Fruit fly (Drosophila melanogaster): Measurements from ENCODE around the gene CG18731.

CG18731 gene

DNA sequence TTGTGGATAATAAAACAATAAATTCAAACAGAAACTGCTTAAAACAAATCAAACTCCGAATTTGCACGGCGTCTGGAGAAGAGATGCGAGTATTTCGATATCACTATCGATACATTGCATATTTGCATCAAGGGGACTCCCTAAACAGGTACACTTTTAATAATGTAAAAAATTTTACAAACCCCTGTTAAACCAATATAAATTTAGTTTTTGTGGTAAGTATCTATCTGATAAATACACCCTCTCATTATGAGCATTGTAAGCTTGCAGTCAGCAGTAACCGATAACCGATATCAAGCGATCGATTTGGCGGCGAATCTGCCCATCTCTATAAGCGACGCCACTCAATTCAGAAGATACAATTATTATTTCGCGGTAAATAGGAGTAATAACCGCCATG lies 49.5 kb upstream of the CG18731 start, which contains the start of the genes Bub3 and Cap-D2 (continued):
- 0 out of 2 replicates have a peak, but pooled peaks have one; percentile 12 for TF ChIP-seq danr (GFP tag; IDR thresholded peaks at IDR 0.05)
- no peak for TF ChIP-seq nau (GFP tag; optimal IDR thresholded peaks at IDR 0.05)
- no peak for TF ChIP-seq ro (GFP tag; IDR thresholded peaks at IDR 0.05)
- TF ChIP-seq sc (optimal IDR thresholded peaks at IDR 0.05), result no peak
- peak; percentile 49 for TF ChIP-seq sc (GFP tag; optimal IDR thresholded peaks at IDR 0.05)
- peak; percentile 59 for TF ChIP-seq Lhr (GFP tag; optimal IDR thresholded peaks at IDR 0.05)
- TF ChIP-seq Asciz (GFP tag; optimal IDR thresholded peaks at IDR 0.05), result no peak
- TF ChIP-seq Doc3 (GFP tag; IDR thresholded peaks at IDR 0.05; ENCODE audit: partially characterized antibody), result peak; percentile 86
- TF ChIP-seq rib (GFP tag; IDR thresholded peaks at IDR 0.05), result peak; percentile 56; the same call in 1 of the 2 replicates
- TF ChIP-seq klu (GFP tag; IDR thresholded peaks at IDR 0.05), result no peak; the same call in 1 of the 2 replicates
- TF ChIP-seq CG7556 (GFP tag; optimal IDR thresholded peaks at IDR 0.05), result peak; percentile 40
- no peak for TF ChIP-seq gt (GFP tag; IDR thresholded peaks at IDR 0.05)
- peak; percentile 72 for TF ChIP-seq HLH54F (GFP tag; optimal IDR thresholded peaks at IDR 0.05)
- TF ChIP-seq CG10565 (GFP tag; optimal IDR thresholded peaks at IDR 0.05), result peak; percentile 19
- peak; percentile 60 for TF ChIP-seq Six4 (GFP tag; optimal IDR thresholded peaks at IDR 0.05)
- no peak for TF ChIP-seq CG6254 (GFP tag; optimal IDR thresholded peaks at IDR 0.05)
- peak; percentile 71 for TF ChIP-seq vfl (GFP tag; optimal IDR thresholded peaks at IDR 0.05)
- no peak for TF ChIP-seq CG1832 (GFP tag; optimal IDR thresholded peaks at IDR 0.05)
- peak; percentile 67; the same call in 1 of the 2 replicates for TF ChIP-seq CG1024 (GFP tag; IDR thresholded peaks at IDR 0.05)
- TF ChIP-seq CG11247 (GFP tag; IDR thresholded peaks at IDR 0.05), result 0 out of 2 replicates have a peak, but pooled peaks have one; percentile 21
- peak; percentile 51 for TF ChIP-seq CG12299 (tag; optimal IDR thresholded peaks at IDR 0.05)
- TF ChIP-seq CG6791 (GFP tag; IDR thresholded peaks at IDR 0.05; ENCODE audit: partially characterized antibody), result peak; percentile 75
- peak; percentile 31 for TF ChIP-seq CG9437 (GFP tag; optimal IDR thresholded peaks at IDR 0.05)
- TF ChIP-seq CG10654 (GFP tag; optimal IDR thresholded peaks at IDR 0.05), result peak; percentile 73
- TF ChIP-seq CHES-1-like (GFP tag; optimal IDR thresholded peaks at IDR 0.05), result peak; percentile 89
- TF ChIP-seq CG6765 (GFP tag; optimal IDR thresholded peaks at IDR 0.05), result peak; percentile 7
- TF ChIP-seq pnt (GFP tag; optimal IDR thresholded peaks at IDR 0.05), result peak; percentile 67
- TF ChIP-seq Bdp1 (GFP tag; optimal IDR thresholded peaks at IDR 0.05), result peak; percentile 58
- peak; percentile 23 for TF ChIP-seq Fer2 (tag; optimal IDR thresholded peaks at IDR 0.05)
- no peak for TF ChIP-seq CG10543 (GFP tag; optimal IDR thresholded peaks at IDR 0.05)
- peak; percentile 69 to 70 for TF ChIP-seq Pdp1 (GFP tag; optimal IDR thresholded peaks at IDR 0.05)
- peak; percentile 70 for TF ChIP-seq inv (GFP tag; IDR thresholded peaks at IDR 0.05; ENCODE audit: partially characterized antibody)
- peak; percentile 57; the same call in 1 of the 2 replicates for TF ChIP-seq CG32772 (GFP tag; IDR thresholded peaks at IDR 0.05)
- peak; percentile 83 for TF ChIP-seq lilli (GFP tag; optimal IDR thresholded peaks at IDR 0.05)
- peak; percentile 78 for TF ChIP-seq Max (GFP tag; optimal IDR thresholded peaks at IDR 0.05)
- TF ChIP-seq prd (optimal IDR thresholded peaks at IDR 0.05), result no peak
- TF ChIP-seq prd (GFP tag; IDR thresholded peaks at IDR 0.05), result peak; percentile 77
- no peak for TF ChIP-seq org-1 (GFP tag; optimal IDR thresholded peaks at IDR 0.05)
- TF ChIP-seq Meics (GFP tag; optimal IDR thresholded peaks at IDR 0.05), result peak; percentile 65
- TF ChIP-seq gcm (GFP tag; optimal IDR thresholded peaks at IDR 0.05), result peak; percentile 33
- peak; percentile 69 for TF ChIP-seq grau (tag; optimal IDR thresholded peaks at IDR 0.05)
- TF ChIP-seq pros (GFP tag; optimal IDR thresholded peaks at IDR 0.05), result no peak
- peak; percentile 3 for TF ChIP-seq CG3995 (GFP tag; optimal IDR thresholded peaks at IDR 0.05)
- peak; percentile 59 for TF ChIP-seq Bgb (GFP tag; IDR thresholded peaks at IDR 0.05; ENCODE audit: partially characterized antibody)
- peak; percentile 41 for TF ChIP-seq ERR (GFP tag; optimal IDR thresholded peaks at IDR 0.05)
- no peak for TF ChIP-seq CG5180 (GFP tag; optimal IDR thresholded peaks at IDR 0.05)
- peak; percentile 4 for TF ChIP-seq Sry-β (GFP tag; optimal IDR thresholded peaks at IDR 0.05)
- TF ChIP-seq Dfd (GFP tag; optimal IDR thresholded peaks at IDR 0.05), result no peak
- TF ChIP-seq Hmx (GFP tag; optimal IDR thresholded peaks at IDR 0.05), result no peak
- TF ChIP-seq CG13624 (GFP tag; optimal IDR thresholded peaks at IDR 0.05), result peak; percentile 82
- no peak for TF ChIP-seq zf30C (GFP tag; optimal IDR thresholded peaks at IDR 0.05)

All from whole organism, embryonic.